Fruit fly (Drosophila melanogaster): ENCODE measurements around the gene CG7573.

Gene CG7573

dm6 chr3L:11278448-11279320 is 32.9 kb upstream of the CG7573 start:
- TF ChIP-seq dsf (GFP tag; optimal IDR thresholded peaks at IDR 0.05; ENCODE audit: borderline replicate concordance) (no peak), usp (GFP tag; optimal IDR thresholded peaks at IDR 0.05) (no peak), Dfd (GFP tag; optimal IDR thresholded peaks at IDR 0.05) (no peak)

DNA sequence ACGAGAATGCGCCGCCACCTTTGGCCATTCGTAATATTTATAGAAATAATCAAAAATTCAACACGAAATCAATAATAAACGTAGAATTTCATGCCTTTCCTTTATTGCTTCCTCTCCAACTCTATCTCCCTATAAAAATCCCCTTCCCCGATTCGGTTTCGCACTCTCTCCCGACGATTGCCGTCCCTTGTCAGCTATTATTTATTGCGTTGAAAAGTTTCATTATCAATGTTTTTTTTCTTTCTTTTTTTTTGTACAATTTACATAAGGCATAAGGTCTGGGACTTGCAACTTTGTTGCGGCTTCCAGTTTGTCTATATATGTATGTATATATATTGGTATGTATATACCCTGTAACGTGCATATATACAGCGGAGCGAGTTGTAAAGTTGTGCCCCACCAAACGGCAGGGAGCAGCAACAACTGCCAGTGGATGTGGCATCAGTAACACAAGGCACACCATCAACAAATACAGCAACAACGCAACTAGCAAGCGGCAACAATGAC is 32.2 kb upstream of the CG7573 start:
- no peak for TF ChIP-seq Rel (GFP tag; optimal IDR thresholded peaks at IDR 0.05)
- peak; percentile 62 for TF ChIP-seq Rel (tag; optimal IDR thresholded peaks at IDR 0.05)
- no peak for TF ChIP-seq sage (GFP tag; optimal IDR thresholded peaks at IDR 0.05)

- TF ChIP-seq woc (GFP tag; optimal IDR thresholded peaks at IDR 0.05) = peak; percentile 15
- TF ChIP-seq N (GFP tag; optimal IDR thresholded peaks at IDR 0.05) = no peak
- TF ChIP-seq foxo (GFP tag; optimal IDR thresholded peaks at IDR 0.05) = no peak
- peak; percentile 13 for TF ChIP-seq Rel (GFP tag; optimal IDR thresholded peaks at IDR 0.05)
- no peak for TF ChIP-seq Rel (tag; optimal IDR thresholded peaks at IDR 0.05)
- TF ChIP-seq CrebA (GFP tag; optimal IDR thresholded peaks at IDR 0.05; ENCODE audit: borderline replicate concordance) = peak; percentile 10
- peak; percentile 16 for TF ChIP-seq fru (GFP tag; optimal IDR thresholded peaks at IDR 0.05)
- TF ChIP-seq Vsx2 (GFP tag; optimal IDR thresholded peaks at IDR 0.05; ENCODE audit: partially characterized antibody) = peak; percentile 66
These were observed 30.9 kb upstream of the CG7573 start for dm6 chr3L:11280574-11281135.

- TF ChIP-seq sv (GFP tag; optimal IDR thresholded peaks at IDR 0.05) (no peak), lola (GFP tag; optimal IDR thresholded peaks at IDR 0.05) (no peak), foxo (GFP tag; optimal IDR thresholded peaks at IDR 0.05) (no peak), Abd-B (GFP tag; optimal IDR thresholded peaks at IDR 0.05) (no peak), Dif (GFP tag; optimal IDR thresholded peaks at IDR 0.05; ENCODE audit: partially characterized antibody) (no peak), Hnf4 (GFP tag; optimal IDR thresholded peaks at IDR 0.05) (no peak), CG9705 (GFP tag; optimal IDR thresholded peaks at IDR 0.05) (no peak), sage (GFP tag; optimal IDR thresholded peaks at IDR 0.05) (no peak), GATAd (GFP tag; optimal IDR thresholded peaks at IDR 0.05) (no peak), CG32264 (GFP tag; optimal IDR thresholded peaks at IDR 0.05) (no peak), woc (GFP tag; optimal IDR thresholded peaks at IDR 0.05) (no peak), tai (GFP tag; optimal IDR thresholded peaks at IDR 0.05) (no peak), dl (GFP tag; optimal IDR thresholded peaks at IDR 0.05; ENCODE audit: insufficient read depth in 1 of 2, partially characterized antibody in 2 of 2) (no peak), dmrt93B (GFP tag; optimal IDR thresholded peaks at IDR 0.05) (no peak), usp (GFP tag; optimal IDR thresholded peaks at IDR 0.05) (no peak)
These were observed 27.2 kb upstream of the CG7573 start for dm6 chr3L:11284091-11285023.

DNA sequence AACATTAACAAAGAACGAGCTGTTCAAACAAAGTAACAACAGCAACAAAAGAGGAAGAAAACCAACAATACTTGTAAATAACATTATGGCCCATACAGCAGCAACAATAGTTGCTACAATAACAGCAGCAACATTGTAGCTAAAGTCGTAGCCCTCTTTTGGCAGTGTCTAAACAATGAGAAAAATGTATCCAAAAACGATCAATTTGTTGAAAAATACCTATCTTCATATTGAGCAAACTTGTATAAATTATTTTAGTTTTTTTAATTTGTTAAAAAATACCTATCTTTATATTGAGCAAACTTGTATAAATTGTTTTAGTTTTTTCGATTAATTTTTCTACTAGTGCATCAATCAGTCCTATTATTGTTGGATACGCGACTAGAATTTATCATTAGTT is 26.5 kb upstream of the CG7573 start:
- no peak for TF ChIP-seq sv (GFP tag; optimal IDR thresholded peaks at IDR 0.05)
- no peak for TF ChIP-seq Dif (GFP tag; optimal IDR thresholded peaks at IDR 0.05; ENCODE audit: partially characterized antibody)
- no peak for TF ChIP-seq GATAd (GFP tag; optimal IDR thresholded peaks at IDR 0.05)
- no peak for TF ChIP-seq Hr78 (GFP tag; optimal IDR thresholded peaks at IDR 0.05)
- no peak for TF ChIP-seq Rel (GFP tag; optimal IDR thresholded peaks at IDR 0.05)
- TF ChIP-seq Rel (tag; optimal IDR thresholded peaks at IDR 0.05) = no peak
- TF ChIP-seq Sp1 (GFP tag; optimal IDR thresholded peaks at IDR 0.05) = no peak
- no peak for TF ChIP-seq CrebA (GFP tag; optimal IDR thresholded peaks at IDR 0.05; ENCODE audit: borderline replicate concordance)
- no peak for TF ChIP-seq brk (GFP tag; optimal IDR thresholded peaks at IDR 0.05)
- TF ChIP-seq Hr83 (GFP tag; optimal IDR thresholded peaks at IDR 0.05; ENCODE audit: poor library complexity, severe bottlenecking) = no peak
- no peak for TF ChIP-seq jim (GFP tag; optimal IDR thresholded peaks at IDR 0.05)
- no peak for TF ChIP-seq Mio (GFP tag; optimal IDR thresholded peaks at IDR 0.05)
